Worm (Caenorhabditis elegans) whole organism, late embryonic: ENCODE data around the gene D2096.6.

Experiments
- K09A11.1 ChIP-seq: sonication (generic microtip); optimal IDR thresholded peaks from 2 replicates; lab custom pipeline; 2017; ENCODE audit warnings: antibody characterized with exemption, mild to moderate bottlenecking, missing genetic modification characterization, missing compliant biosample characterization; ENCODE audit not compliant: insufficient read depth
- ama-1 ChIP-seq: fragments of 150-350 bp; optimal IDR thresholded peaks from 2 replicates; lab custom pipeline; 2014
- ceh-45 ChIP-seq: fragments of 200-800 bp; sonication (Bioruptor generic); IDR thresholded peaks from 2 replicates; pipeline ENCODE4 v1.3.6; 2022; ENCODE audit warnings: missing genetic modification reagents, missing genetic modification characterization, missing compliant biosample characterization
- dve-1 ChIP-seq: sonication (generic microtip); optimal IDR thresholded peaks from 2 replicates; lab custom pipeline; 2017; ENCODE audit warnings: antibody characterized with exemption, mild to moderate bottlenecking, missing genetic modification characterization, missing compliant biosample characterization
- lin-11 ChIP-seq: fragments of 200-800 bp; sonication (Bioruptor generic); optimal IDR thresholded peaks from 2 replicates; lab custom pipeline; 2018; ENCODE audit warnings: mild to moderate bottlenecking, missing genetic modification characterization, missing compliant biosample characterization
- unc-55 ChIP-seq: sonication (generic microtip); optimal IDR thresholded peaks from 2 replicates; lab custom pipeline; 2017; ENCODE audit warnings: missing biosample characterization, missing genetic modification reagents, missing genetic modification characterization
- ztf-16 ChIP-seq: sonication (generic microtip); optimal IDR thresholded peaks from 2 replicates; lab custom pipeline; 2017; ENCODE audit warnings: missing genetic modification characterization, missing compliant biosample characterization

DNA sequence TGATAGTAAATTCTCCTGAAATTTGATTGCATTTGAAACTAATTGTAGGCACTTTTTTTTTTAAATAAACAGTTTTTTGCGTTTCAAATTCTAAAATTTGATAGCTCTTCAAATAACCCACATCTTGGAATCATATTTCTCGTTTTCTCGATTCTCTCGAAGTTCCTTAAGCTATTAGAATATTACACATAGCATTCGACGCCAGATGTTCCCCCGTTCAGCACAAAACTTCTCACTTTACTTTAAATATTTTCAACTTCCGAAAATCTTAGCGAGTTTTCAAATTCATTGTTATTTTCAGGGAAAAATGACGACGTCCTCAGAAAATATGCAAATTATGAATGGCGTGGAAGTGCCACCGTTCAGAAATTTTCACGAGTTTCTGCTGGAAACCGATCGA lies 10.6 kb upstream of the D2096.6 start, which contains the start of gene praf-3:
- no peak for TF ChIP-seq dve-1 (tag; lab: Kevin White, UChicago)
- no peak for TF ChIP-seq ztf-16 (tag; lab: Kevin White, UChicago)
- no peak for TF ChIP-seq lin-11 (tag; lab: Kevin White, UChicago)
- TF ChIP-seq ama-1, result no peak
- no peak for TF ChIP-seq ceh-45 (GFP tag; lab: Robert Waterston, UW)
- TF ChIP-seq K09A11.1 (tag; lab: Kevin White, UChicago), result no peak
- no peak for TF ChIP-seq unc-55
